Fruit fly (Drosophila melanogaster) whole organism, embryonic: ENCODE measurements around the gene GstT4.

ENCODE experiments used
- CG10462 ChIP-seq: fragments of 200-800 bp; sonication (Bioruptor generic); optimal IDR thresholded peaks from 2 replicates; lab custom pipeline; 2016; ENCODE audit warnings: missing biosample characterization, missing genetic modification characterization
- CG11456 ChIP-seq: fragments of 200-800 bp; sonication (Bioruptor generic); IDR thresholded peaks from 3 replicates; pipeline ENCODE4 v1.3.6; 2022; ENCODE audit warnings: missing biosample characterization, missing genetic modification characterization
- CG12219 ChIP-seq: fragments of 200-800 bp; sonication (Bioruptor generic); optimal IDR thresholded peaks from 3 replicates; lab custom pipeline; 2018; ENCODE audit warnings: missing biosample characterization, mild to moderate bottlenecking, missing genetic modification characterization
- CG13624 ChIP-seq: fragments of 200-800 bp; sonication (Bioruptor generic); optimal IDR thresholded peaks from 2 replicates; lab custom pipeline; 2016; ENCODE audit warnings: missing biosample characterization, missing genetic modification characterization
- CG14050 ChIP-seq: fragments of 200-800 bp; sonication (Bioruptor generic); IDR thresholded peaks from 3 replicates; pipeline ENCODE4 v1.3.6; 2022; ENCODE audit warnings: missing biosample characterization, missing genetic modification characterization
- CG17361 ChIP-seq: fragments of 200-800 bp; sonication (Bioruptor generic); IDR thresholded peaks from 3 replicates; pipeline ENCODE4 v1.3.6; 2022; ENCODE audit warnings: missing biosample characterization, missing genetic modification characterization
- CG18262 ChIP-seq: fragments of 200-800 bp; optimal IDR thresholded peaks from 3 replicates; lab custom pipeline; 2019; ENCODE audit warnings: missing biosample characterization, mild to moderate bottlenecking, missing genetic modification characterization, moderate library complexity
- CG18764 ChIP-seq: fragments of 200-800 bp; sonication (Bioruptor generic); optimal IDR thresholded peaks from 3 replicates; lab custom pipeline; 2016; ENCODE audit warnings: missing biosample characterization, missing genetic modification characterization
- CG2116 ChIP-seq: fragments of 200-800 bp; sonication (Bioruptor generic); optimal IDR thresholded peaks from 3 replicates; lab custom pipeline; 2018; ENCODE audit warnings: missing biosample characterization, mild to moderate bottlenecking, missing genetic modification characterization
- CG2120 ChIP-seq: fragments of 200-800 bp; sonication (Bioruptor generic); optimal IDR thresholded peaks from 3 replicates; lab custom pipeline; 2016; ENCODE audit warnings: missing biosample characterization, missing genetic modification characterization
- CG2712 ChIP-seq: fragments of 200-800 bp; optimal IDR thresholded peaks from 3 replicates; lab custom pipeline; 2019; ENCODE audit warnings: missing biosample characterization, mild to moderate bottlenecking, missing genetic modification characterization, moderate library complexity
- CG30020 ChIP-seq: fragments of 200-800 bp; optimal IDR thresholded peaks from 2 replicates; lab custom pipeline; 2019; ENCODE audit warnings: missing biosample characterization, mild to moderate bottlenecking, missing genetic modification characterization, moderate library complexity
- CG3838 ChIP-seq: fragments of 200-800 bp; sonication (Bioruptor generic); optimal IDR thresholded peaks from 3 replicates; lab custom pipeline; 2016; ENCODE audit warnings: missing biosample characterization, missing genetic modification characterization
- CG3995 ChIP-seq: fragments of 200-800 bp; sonication (Bioruptor generic); optimal IDR thresholded peaks from 3 replicates; lab custom pipeline; 2016; ENCODE audit warnings: missing biosample characterization, missing genetic modification characterization
- CG4854 ChIP-seq: fragments of 200-800 bp; sonication (Bioruptor generic); optimal IDR thresholded peaks from 2 replicates; lab custom pipeline; 2016; ENCODE audit warnings: missing biosample characterization, missing genetic modification characterization, inconsistent platforms
- CG6683 ChIP-seq: fragments of 200-800 bp; sonication (Bioruptor generic); optimal IDR thresholded peaks from 2 replicates; lab custom pipeline; 2017; ENCODE audit warnings: missing biosample characterization, mild to moderate bottlenecking, missing genetic modification characterization, missing genetic modification reagents
- CG6689 ChIP-seq: fragments of 200-800 bp; sonication (Bioruptor generic); IDR thresholded peaks from 2 replicates; pipeline ENCODE4 v1.3.6; 2022; ENCODE audit warnings: missing biosample characterization, missing genetic modification characterization
- CG8944 ChIP-seq: fragments of 200-800 bp; sonication (Bioruptor generic); optimal IDR thresholded peaks from 3 replicates; lab custom pipeline; 2016; ENCODE audit warnings: missing biosample characterization, missing genetic modification characterization
- E2f1 ChIP-seq: fragments of 200-800 bp; sonication (Bioruptor generic); IDR thresholded peaks from 2 replicates; pipeline ENCODE4 v1.3.6; 2022; ENCODE audit warnings: missing biosample characterization, missing genetic modification characterization
- E2f2 ChIP-seq: fragments of 200-800 bp; sonication (Bioruptor generic); IDR thresholded peaks from 2 replicates; pipeline ENCODE4 v1.3.6; 2022; ENCODE audit warnings: missing biosample characterization, missing genetic modification characterization
- Eip74EF ChIP-seq, 2 experiments: fragments of 200-800 bp in 1 of 2; fragments of >200 bp in 1 of 2; sonication (Bioruptor generic) in 1 of 2; optimal IDR thresholded peaks; 2 replicates each; lab custom pipeline; 2017 to 2019; ENCODE audit warnings: missing biosample characterization in 2 of 2, missing genetic modification characterization in 2 of 2, mild to moderate bottlenecking in 1 of 2, moderate library complexity in 1 of 2
- Fer1 ChIP-seq: fragments of 200-800 bp; sonication (Bioruptor generic); optimal IDR thresholded peaks from 2 replicates; lab custom pipeline; 2017; ENCODE audit warnings: missing biosample characterization, mild to moderate bottlenecking, missing genetic modification characterization
- HLH3B ChIP-seq: fragments of 200-800 bp; sonication (Bioruptor generic); IDR thresholded peaks from 2 replicates; pipeline ENCODE4 v1.3.6; 2022; ENCODE audit warnings: missing biosample characterization, missing genetic modification characterization
- HLH4C ChIP-seq: fragments of 200-800 bp; sonication (Bioruptor generic); IDR thresholded peaks from 3 replicates; pipeline ENCODE4 v1.3.6; 2022; ENCODE audit warnings: missing biosample characterization, missing genetic modification characterization; ENCODE audit not compliant: partially characterized antibody
- Hmx ChIP-seq: fragments of 200-800 bp; sonication (Bioruptor generic); optimal IDR thresholded peaks from 2 replicates; lab custom pipeline; 2016; ENCODE audit warnings: missing biosample characterization, missing genetic modification characterization
- Hr3 ChIP-seq: fragments of 200-800 bp; sonication (Bioruptor generic); optimal IDR thresholded peaks from 3 replicates; lab custom pipeline; 2016; ENCODE audit warnings: missing biosample characterization, missing genetic modification characterization
- Hr78 ChIP-seq, 2 experiments: fragments of 200-800 bp in 1 of 2; fragments of >200 bp in 1 of 2; sonication (Bioruptor generic) in 1 of 2; optimal IDR thresholded peaks; 2 replicates each; lab custom pipeline; 2017 to 2019; ENCODE audit warnings: missing biosample characterization in 2 of 2, missing genetic modification characterization in 2 of 2, mild to moderate bottlenecking in 1 of 2, moderate library complexity in 1 of 2
- Jarid2 ChIP-seq: fragments of 200-800 bp; sonication (Bioruptor generic); optimal IDR thresholded peaks from 3 replicates; lab custom pipeline; 2017; ENCODE audit warnings: mild to moderate bottlenecking, missing biosample characterization, missing genetic modification reagents, missing genetic modification characterization
- Lhr ChIP-seq: fragments of 200-800 bp; sonication (Bioruptor generic); optimal IDR thresholded peaks from 3 replicates; lab custom pipeline; 2017; ENCODE audit warnings: mild to moderate bottlenecking, missing biosample characterization, missing genetic modification reagents, missing genetic modification characterization
- Lim3 ChIP-seq: fragments of 200-800 bp; sonication (Bioruptor generic); IDR thresholded peaks from 2 replicates; pipeline ENCODE4 v1.3.6; 2022; ENCODE audit warnings: missing biosample characterization, missing genetic modification characterization
- NfI ChIP-seq: fragments of 200-800 bp; sonication (Bioruptor generic); optimal IDR thresholded peaks from 3 replicates; lab custom pipeline; 2018; ENCODE audit warnings: missing biosample characterization, mild to moderate bottlenecking, missing genetic modification characterization, moderate library complexity
- Pdp1 ChIP-seq, 2 experiments: fragments of 200-800 bp; sonication (Bioruptor generic); optimal IDR thresholded peaks; 3 replicates each; lab custom pipeline; 2016; ENCODE audit warnings: missing biosample characterization in 2 of 2, missing genetic modification characterization in 2 of 2, mild to moderate bottlenecking in 1 of 2, moderate library complexity in 1 of 2
- Ssrp ChIP-seq: fragments of 200-800 bp; sonication (Bioruptor generic); optimal IDR thresholded peaks from 2 replicates; lab custom pipeline; 2018; ENCODE audit warnings: missing biosample characterization, mild to moderate bottlenecking, missing genetic modification characterization, moderate library complexity
- ato ChIP-seq: fragments of 200-800 bp; sonication (Bioruptor generic); IDR thresholded peaks from 2 replicates; pipeline ENCODE4 v1.3.6; 2022; ENCODE audit warnings: missing biosample characterization, missing genetic modification characterization; ENCODE audit not compliant: partially characterized antibody
- bbx ChIP-seq: fragments of 200-800 bp; sonication (Bioruptor generic); IDR thresholded peaks from 2 replicates; pipeline ENCODE4 v1.3.6; 2022; ENCODE audit warnings: missing biosample characterization, missing genetic modification characterization; ENCODE audit not compliant: partially characterized antibody
- caup ChIP-seq: fragments of 200-800 bp; sonication (Bioruptor generic); optimal IDR thresholded peaks from 3 replicates; lab custom pipeline; 2017; ENCODE audit warnings: missing biosample characterization, mild to moderate bottlenecking, missing genetic modification characterization, moderate library complexity; ENCODE audit not compliant: severe bottlenecking
- cg ChIP-seq: fragments of 200-800 bp; sonication (Bioruptor generic); optimal IDR thresholded peaks from 3 replicates; lab custom pipeline; 2019; ENCODE audit warnings: missing biosample characterization, mild to moderate bottlenecking, missing genetic modification characterization, moderate library complexity
- chif ChIP-seq, 2 experiments: fragments of 200-800 bp; sonication (Bioruptor generic); optimal IDR thresholded peaks; 3 replicates each; lab custom pipeline; 2016; ENCODE audit warnings: missing biosample characterization in 2 of 2, missing genetic modification characterization in 2 of 2
- croc ChIP-seq: fragments of 200-800 bp; sonication (Bioruptor generic); conservative IDR thresholded peaks from 3 replicates; pipeline ENCODE4 v1.3.6; 2022; ENCODE audit warnings: missing biosample characterization, missing genetic modification characterization
- en ChIP-seq: fragments of 200-800 bp; sonication (Bioruptor generic); optimal IDR thresholded peaks from 2 replicates; lab custom pipeline; 2016; ENCODE audit warnings: missing biosample characterization, missing genetic modification characterization
- eve ChIP-seq, 2 experiments: fragments of >200 bp; optimal IDR thresholded peaks; 2 replicates each; lab custom pipeline; 2017; ENCODE audit warnings: missing biosample characterization in 2 of 2, missing genetic modification characterization in 2 of 2
- fd64A ChIP-seq: fragments of 200-800 bp; sonication (Bioruptor generic); optimal IDR thresholded peaks from 3 replicates; lab custom pipeline; 2018; ENCODE audit warnings: missing biosample characterization, mild to moderate bottlenecking, missing genetic modification characterization
- ken ChIP-seq: fragments of 200-800 bp; sonication (Bioruptor generic); IDR thresholded peaks from 3 replicates; pipeline ENCODE4 v1.3.6; 2022; ENCODE audit warnings: missing biosample characterization, missing genetic modification characterization
- onecut ChIP-seq: fragments of 200-800 bp; sonication (Bioruptor generic); IDR thresholded peaks from 2 replicates; pipeline ENCODE4 v1.3.6; 2022; ENCODE audit warnings: missing biosample characterization, missing genetic modification characterization
- prd ChIP-seq, 3 experiments: fragments of >200 bp in 2 of 3; fragments of 200-800 bp in 1 of 3; sonication (Bioruptor generic) in 1 of 3; optimal IDR thresholded peaks in 2 of 3; IDR thresholded peaks in 1 of 3; 2 replicates in 2 of 3; 3 replicates in 1 of 3; pipeline versions ENCODE4 v1.3.6 to Lab custom; 2017 to 2022; ENCODE audit warnings: missing biosample characterization in 1 of 3, missing genetic modification characterization in 1 of 3
- tll ChIP-seq, 2 experiments: fragments of 200-800 bp in 1 of 2; fragments of >200 bp in 1 of 2; sonication (Bioruptor generic) in 1 of 2; optimal IDR thresholded peaks; 2 replicates each; lab custom pipeline; 2017 to 2019; ENCODE audit warnings: missing biosample characterization in 2 of 2, missing genetic modification characterization in 2 of 2, mild to moderate bottlenecking in 1 of 2, moderate library complexity in 1 of 2
- unpg ChIP-seq: fragments of 200-800 bp; sonication (Bioruptor generic); optimal IDR thresholded peaks from 3 replicates; lab custom pipeline; 2018; ENCODE audit warnings: missing biosample characterization, mild to moderate bottlenecking, missing genetic modification characterization, moderate library complexity

GstT4 gene

dm6 chrX:13396378-13397099 is 8.0 kb upstream of the GstT4 start, which contains the start of gene Bcat (continued):
- TF ChIP-seq Hr3 (GFP tag; lab: Kevin White, UChicago): peak; percentile 72
- TF ChIP-seq Jarid2 (GFP tag; lab: Kevin White, UChicago): peak; percentile 53
- TF ChIP-seq CG2116 (GFP tag; lab: Kevin White, UChicago): peak; percentile 31
- TF ChIP-seq Lhr (GFP tag; lab: Kevin White, UChicago): no peak
- TF ChIP-seq bbx: no peak
- TF ChIP-seq chif (GFP tag; optimal IDR thresholded peaks at IDR 0.05; lab: Kevin White, UChicago): peak in 1 of 2 experiments; percentile 25
- peak; percentile 74 for TF ChIP-seq CG6689 (GFP tag; lab: Robert Waterston, UW)
- peak in 1 of 2 experiments; percentile 45 for TF ChIP-seq Eip74EF (GFP tag; optimal IDR thresholded peaks at IDR 0.05; lab: Kevin White, UChicago)
- no peak for TF ChIP-seq ato (GFP tag; lab: Robert Waterston, UW)
- 0 out of 2 replicates have a peak, but pooled peaks have one; percentile 26 for TF ChIP-seq E2f1 (GFP tag; lab: Robert Waterston, UW)
- peak; percentile 67 for TF ChIP-seq Ssrp (tag; lab: Kevin White, UChicago)
- TF ChIP-seq cg (GFP tag; lab: Kevin White, UChicago): peak; percentile 65
- TF ChIP-seq CG10462: peak; percentile 4
- peak; percentile 55 for TF ChIP-seq CG6683 (GFP tag; lab: Kevin White, UChicago)
- no peak for TF ChIP-seq eve (GFP tag; optimal IDR thresholded peaks at IDR 0.05; lab: Kevin White, UChicago)
- TF ChIP-seq caup (GFP tag; lab: Kevin White, UChicago): peak; percentile 56
- no peak for TF ChIP-seq HLH4C
- TF ChIP-seq onecut (GFP tag; lab: Robert Waterston, UW): no peak
- TF ChIP-seq CG11456 (GFP tag; lab: Robert Waterston, UW): peak; percentile 63; the same call in 1 of the 3 replicates
- no peak for TF ChIP-seq fd64A
- TF ChIP-seq CG2712 (tag; lab: Kevin White, UChicago): peak; percentile 60
- no peak for TF ChIP-seq ken
- peak; percentile 77 for TF ChIP-seq CG2120 (GFP tag; lab: Kevin White, UChicago)
- TF ChIP-seq croc (GFP tag; lab: Robert Waterston, UW): no peak; the same call in 2 of the 3 replicates
- TF ChIP-seq unpg: peak; percentile 50
- no peak for TF ChIP-seq CG12219 (GFP tag; lab: Kevin White, UChicago)
- peak; percentile 37; the same call in 1 of the 2 replicates for TF ChIP-seq E2f2 (GFP tag; lab: Robert Waterston, UW)
- no peak for TF ChIP-seq CG3995 (GFP tag; lab: Kevin White, UChicago)
- peak; percentile 30 for TF ChIP-seq CG8944 (GFP tag; lab: Kevin White, UChicago)
- TF ChIP-seq CG3838 (GFP tag; lab: Kevin White, UChicago): no peak
- TF ChIP-seq CG13624: no peak
- peak; percentile 50; the same call in 1 of the 3 replicates for TF ChIP-seq CG14050
- no peak for TF ChIP-seq Lim3 (GFP tag; lab: Robert Waterston, UW)
- peak; percentile 24 for TF ChIP-seq CG18764 (GFP tag; lab: Kevin White, UChicago)
- peak; percentile 10 to 42 for TF ChIP-seq Pdp1 (GFP tag; optimal IDR thresholded peaks at IDR 0.05; lab: Kevin White, UChicago)
- TF ChIP-seq Hr78 (GFP tag; optimal IDR thresholded peaks at IDR 0.05; lab: Kevin White, UChicago): peak in 1 of 2 experiments; percentile 20
- TF ChIP-seq Fer1 (GFP tag; lab: Kevin White, UChicago): peak; percentile 64
- peak; percentile 77 for TF ChIP-seq NfI (GFP tag; lab: Kevin White, UChicago)
- TF ChIP-seq Hmx (GFP tag; lab: Kevin White, UChicago): no peak
- TF ChIP-seq HLH3B (GFP tag; lab: Robert Waterston, UW): peak; percentile 18; the same call in 1 of the 2 replicates
- no peak for TF ChIP-seq tll (GFP tag; optimal IDR thresholded peaks at IDR 0.05; lab: Kevin White, UChicago)
- TF ChIP-seq CG17361 (GFP tag; lab: Robert Waterston, UW): peak; percentile 93
- TF ChIP-seq CG4854 (GFP tag; lab: Kevin White, UChicago): no peak
- no peak for TF ChIP-seq en (GFP tag; lab: Kevin White, UChicago)
- no peak for TF ChIP-seq CG30020 (tag; lab: Kevin White, UChicago)
- TF ChIP-seq prd (optimal IDR thresholded peaks at IDR 0.05; lab: Kevin White, UChicago): no peak
- TF ChIP-seq prd (GFP tag; IDR thresholded peaks at IDR 0.05; lab: Robert Waterston, UW): peak; percentile 59; the same call in 1 of the 3 replicates
- peak; percentile 74 for TF ChIP-seq CG18262 (tag; lab: Kevin White, UChicago)
